Fruit fly (Drosophila melanogaster): ENCODE results near the gene E5.

The E5 gene

dm6 chr3R:13831596-13832119 is 43.1 kb downstream of the E5 start (continued):
- no peak for TF ChIP-seq sc (optimal IDR thresholded peaks at IDR 0.05)
- TF ChIP-seq sc (GFP tag; optimal IDR thresholded peaks at IDR 0.05) = peak; percentile 36
- TF ChIP-seq sisA (GFP tag; IDR thresholded peaks at IDR 0.05) = 0 out of 2 replicates have a peak, but pooled peaks have one; percentile 10
- peak; percentile 19; the same call in 1 of the 2 replicates for TF ChIP-seq onecut (GFP tag; IDR thresholded peaks at IDR 0.05)
- TF ChIP-seq grau (tag; optimal IDR thresholded peaks at IDR 0.05) = peak; percentile 62
- peak; percentile 25 for TF ChIP-seq gsb-n (tag; optimal IDR thresholded peaks at IDR 0.05)
- TF ChIP-seq Sry-δ (GFP tag; optimal IDR thresholded peaks at IDR 0.05) = no peak
- no peak for TF ChIP-seq HmgD (GFP tag; optimal IDR thresholded peaks at IDR 0.05)
- TF ChIP-seq ase (GFP tag; IDR thresholded peaks at IDR 0.05) = peak; percentile 61; the same call in 1 of the 3 replicates
- TF ChIP-seq CG3407 (GFP tag; optimal IDR thresholded peaks at IDR 0.05) = peak; percentile 27
- peak; percentile 82 for TF ChIP-seq so (GFP tag; IDR thresholded peaks at IDR 0.05)
- peak; percentile 32 for TF ChIP-seq Xbp1 (GFP tag; optimal IDR thresholded peaks at IDR 0.05)
- peak; percentile 68 for TF ChIP-seq gem (tag; optimal IDR thresholded peaks at IDR 0.05)
- TF ChIP-seq dmrt11E (tag; optimal IDR thresholded peaks at IDR 0.05) = peak; percentile 18
- TF ChIP-seq BEAF-32 (GFP tag; optimal IDR thresholded peaks at IDR 0.05) = no peak
- TF ChIP-seq CG4707 (GFP tag; optimal IDR thresholded peaks at IDR 0.05) = peak; percentile 36
- peak; percentile 63; the same call in 1 of the 3 replicates for TF ChIP-seq Optix (GFP tag; IDR thresholded peaks at IDR 0.05)
- TF ChIP-seq Side (GFP tag; optimal IDR thresholded peaks at IDR 0.05) = no peak
- TF ChIP-seq sob (GFP tag; IDR thresholded peaks at IDR 0.05) = peak; percentile 10; the same call in 1 of the 2 replicates
- TF ChIP-seq CG17829 (tag; optimal IDR thresholded peaks at IDR 0.05) = peak; percentile 50
- peak; percentile 78 for TF ChIP-seq bowl (GFP tag; IDR thresholded peaks at IDR 0.05)
- peak; percentile 32 for TF ChIP-seq nom (GFP tag; optimal IDR thresholded peaks at IDR 0.05)
- peak; percentile 58; the same call in 1 of the 3 replicates for TF ChIP-seq gce (GFP tag; IDR thresholded peaks at IDR 0.05)
- no peak for TF ChIP-seq ftz-f1 (GFP tag; optimal IDR thresholded peaks at IDR 0.05)
- no peak for TF ChIP-seq hkb (optimal IDR thresholded peaks at IDR 0.05)
- peak; percentile 69; the same call in 1 of the 2 replicates for TF ChIP-seq hkb (GFP tag; IDR thresholded peaks at IDR 0.05)
- TF ChIP-seq Opbp (GFP tag; IDR thresholded peaks at IDR 0.05; ENCODE audit: partially characterized antibody) = no peak
- TF ChIP-seq Hmr (GFP tag; optimal IDR thresholded peaks at IDR 0.05) = peak; percentile 10
- peak; percentile 59 for TF ChIP-seq CG17385 (GFP tag; optimal IDR thresholded peaks at IDR 0.05)
- TF ChIP-seq bab2 (GFP tag; optimal IDR thresholded peaks at IDR 0.05) = no peak
- peak; percentile 59; the same call in 1 of the 2 replicates for TF ChIP-seq ttk (GFP tag; IDR thresholded peaks at IDR 0.05)
- TF ChIP-seq CG13424 (tag; optimal IDR thresholded peaks at IDR 0.05) = peak; percentile 70
- TF ChIP-seq CG10267 (tag; optimal IDR thresholded peaks at IDR 0.05) = peak; percentile 0
- no peak for TF ChIP-seq CG8290 (GFP tag; optimal IDR thresholded peaks at IDR 0.05)
- no peak for TF ChIP-seq CG8290 (tag; optimal IDR thresholded peaks at IDR 0.05)
- peak in 1 of 2 experiments; percentile 34 for TF ChIP-seq dpn (GFP tag; optimal IDR thresholded peaks at IDR 0.05)
- TF ChIP-seq NfI (GFP tag; optimal IDR thresholded peaks at IDR 0.05) = peak; percentile 43
- TF ChIP-seq CG8388 (GFP tag; optimal IDR thresholded peaks at IDR 0.05) = peak; percentile 57
- peak; percentile 37 for TF ChIP-seq CG10431 (GFP tag; optimal IDR thresholded peaks at IDR 0.05)
- peak; percentile 91 for TF ChIP-seq ci (GFP tag; IDR thresholded peaks at IDR 0.05)
- TF ChIP-seq knrl (GFP tag; IDR thresholded peaks at IDR 0.05; ENCODE audit: partially characterized antibody) = 0 out of 3 replicates have a peak, but pooled peaks have one; percentile 34
- peak; percentile 55 for TF ChIP-seq CG12391 (tag; optimal IDR thresholded peaks at IDR 0.05)
- peak; percentile 58; the same call in 1 of the 3 replicates for TF ChIP-seq CG34422 (GFP tag; IDR thresholded peaks at IDR 0.05)
- TF ChIP-seq crol (GFP tag; IDR thresholded peaks at IDR 0.05) = peak; percentile 85
- TF ChIP-seq CG12659 (GFP tag; optimal IDR thresholded peaks at IDR 0.05) = peak; percentile 58
- 0 out of 2 replicates have a peak, but pooled peaks have one; percentile 28 for TF ChIP-seq ap (GFP tag; IDR thresholded peaks at IDR 0.05)
- TF ChIP-seq ems (GFP tag; optimal IDR thresholded peaks at IDR 0.05) = peak; percentile 6
- TF ChIP-seq CG9215 (GFP tag; IDR thresholded peaks at IDR 0.05) = 0 out of 2 replicates have a peak, but pooled peaks have one; percentile 25
- TF ChIP-seq crc (GFP tag; optimal IDR thresholded peaks at IDR 0.05) = no peak
- TF ChIP-seq odd (GFP tag; optimal IDR thresholded peaks at IDR 0.05) = peak; percentile 64

All from whole organism, embryonic.